Worm (Caenorhabditis elegans): Measurements from ENCODE around the gene sre-54.

sre-54 gene

DNA sequence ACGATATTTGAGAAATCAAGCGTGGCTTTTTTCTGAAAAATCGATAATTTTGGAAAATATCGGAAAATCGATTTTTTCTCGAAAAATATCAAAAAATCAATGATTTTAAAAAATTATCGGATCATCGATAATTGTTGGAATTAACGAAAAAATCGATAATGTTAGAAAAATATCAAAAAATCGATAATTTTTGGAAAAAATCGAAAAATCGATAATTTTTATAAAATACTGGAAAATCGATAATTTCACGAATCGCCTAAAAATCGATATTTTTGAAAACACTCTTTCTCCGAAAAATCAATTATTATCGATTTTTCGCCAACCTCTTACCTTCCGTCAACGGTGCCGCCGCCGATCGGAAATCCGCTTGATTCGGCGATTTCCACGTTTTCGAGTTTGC is 31.5 kb upstream of the sre-54 start:
- no peak for TF ChIP-seq ceh-39 (tag; optimal IDR thresholded peaks at IDR 0.05)
- TF ChIP-seq ces-1 (GFP tag; optimal IDR thresholded peaks at IDR 0.05) = no peak
- TF ChIP-seq blmp-1 (tag; optimal IDR thresholded peaks at IDR 0.05) = no peak
- no peak for TF ChIP-seq elt-1 (tag; optimal IDR thresholded peaks at IDR 0.05; ENCODE audit: borderline replicate concordance, insufficient read depth)
- no peak for TF ChIP-seq drap-1 (GFP tag; optimal IDR thresholded peaks at IDR 0.05)
- TF ChIP-seq nhr-28 (tag; optimal IDR thresholded peaks at IDR 0.05) = no peak

DNA sequence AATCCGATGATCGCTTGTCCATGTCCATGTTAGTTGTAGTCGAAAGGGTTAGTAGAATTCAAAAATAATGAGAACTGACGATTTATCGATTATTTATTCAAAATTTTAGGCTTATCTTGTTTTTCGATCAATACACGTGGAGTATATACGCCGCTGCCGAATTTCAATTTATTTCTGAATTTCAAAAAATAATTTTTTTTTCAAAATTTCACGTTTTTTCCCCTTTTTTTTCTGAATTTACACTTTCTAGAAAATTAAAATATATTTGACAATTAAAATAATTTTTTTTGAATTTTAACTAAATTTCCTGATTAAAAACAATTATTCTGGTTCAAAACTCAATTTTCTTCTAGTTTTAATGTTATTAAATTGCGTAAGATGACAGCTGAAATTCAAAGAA is 30.4 kb upstream of the sre-54 start, which contains the start of gene C50E10.1:
TSS of gene C50E10.1 (minus strand) at position 101 of the 400 bp plus-strand sequence.
- TF ChIP-seq nhr-12 (tag; optimal IDR thresholded peaks at IDR 0.05) (no peak), M03D4.4 (tag; optimal IDR thresholded peaks at IDR 0.05) (no peak), ceh-83 (GFP tag; optimal IDR thresholded peaks at IDR 0.05) (no peak), tbx-8 (GFP tag; optimal IDR thresholded peaks at IDR 0.05) (no peak), nhr-2 (tag; optimal IDR thresholded peaks at IDR 0.05) (no peak), drap-1 (GFP tag; optimal IDR thresholded peaks at IDR 0.05) (no peak), elt-1 (tag; optimal IDR thresholded peaks at IDR 0.05; ENCODE audit: borderline replicate concordance, insufficient read depth) (no peak), sem-2 (GFP tag; optimal IDR thresholded peaks at IDR 0.05) (no peak), mls-2 (tag; optimal IDR thresholded peaks at IDR 0.05) (no peak), ztf-11 (tag; optimal IDR thresholded peaks at IDR 0.05) (no peak), sptf-1 (tag; optimal IDR thresholded peaks at IDR 0.05) (no peak), mep-1 (tag; optimal IDR thresholded peaks at IDR 0.05) (no peak), ces-1 (GFP tag; optimal IDR thresholded peaks at IDR 0.05) (no peak), lin-13 (tag; optimal IDR thresholded peaks at IDR 0.05) (no peak), lin-32 (GFP tag; optimal IDR thresholded peaks at IDR 0.05) (no peak), zip-8 (tag; optimal IDR thresholded peaks at IDR 0.05) (no peak), flh-1 (GFP tag; optimal IDR thresholded peaks at IDR 0.05) (no peak)

DNA sequence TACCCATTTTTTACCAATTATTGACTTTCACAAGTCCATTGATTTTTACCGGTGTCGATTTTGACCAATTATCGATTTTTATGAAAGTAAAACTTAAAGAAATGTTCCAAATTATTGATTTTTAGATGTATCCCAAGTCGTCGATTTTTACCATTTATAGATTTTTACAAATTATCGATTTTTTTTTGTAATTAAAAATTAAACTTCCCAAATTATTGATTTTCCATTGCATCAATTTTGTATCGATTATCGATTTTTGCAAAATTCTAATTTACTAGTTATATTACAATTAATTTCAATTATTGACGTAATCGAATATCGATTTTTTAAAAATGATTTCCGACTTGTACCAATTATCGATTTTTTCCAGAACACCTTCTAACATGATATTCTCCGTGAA is 29.6 kb upstream of the sre-54 start, which contains the start of gene sre-50:
TSS of gene sre-50 (plus strand) at position 384 of the 400 bp plus-strand sequence.
- TF ChIP-seq mep-1 (tag; optimal IDR thresholded peaks at IDR 0.05) (no peak), sptf-1 (tag; optimal IDR thresholded peaks at IDR 0.05) (no peak), elt-3 (tag; optimal IDR thresholded peaks at IDR 0.05) (no peak), unc-120 (tag; optimal IDR thresholded peaks at IDR 0.05; ENCODE audit: poor library complexity, severe bottlenecking) (no peak), elt-1 (tag; optimal IDR thresholded peaks at IDR 0.05; ENCODE audit: borderline replicate concordance, insufficient read depth) (no peak), bed-3 (GFP tag; optimal IDR thresholded peaks at IDR 0.05) (no peak), sem-2 (GFP tag; optimal IDR thresholded peaks at IDR 0.05) (no peak), ham-2 (GFP tag; optimal IDR thresholded peaks at IDR 0.05) (no peak), nhr-12 (tag; optimal IDR thresholded peaks at IDR 0.05) (no peak), flh-1 (GFP tag; optimal IDR thresholded peaks at IDR 0.05) (no peak), drap-1 (GFP tag; optimal IDR thresholded peaks at IDR 0.05) (no peak), mab-5 (tag; optimal IDR thresholded peaks at IDR 0.05) (no peak), pha-4 (tag; optimal IDR thresholded peaks at IDR 0.05) (no peak), ztf-11 (tag; optimal IDR thresholded peaks at IDR 0.05) (no peak)

DNA sequence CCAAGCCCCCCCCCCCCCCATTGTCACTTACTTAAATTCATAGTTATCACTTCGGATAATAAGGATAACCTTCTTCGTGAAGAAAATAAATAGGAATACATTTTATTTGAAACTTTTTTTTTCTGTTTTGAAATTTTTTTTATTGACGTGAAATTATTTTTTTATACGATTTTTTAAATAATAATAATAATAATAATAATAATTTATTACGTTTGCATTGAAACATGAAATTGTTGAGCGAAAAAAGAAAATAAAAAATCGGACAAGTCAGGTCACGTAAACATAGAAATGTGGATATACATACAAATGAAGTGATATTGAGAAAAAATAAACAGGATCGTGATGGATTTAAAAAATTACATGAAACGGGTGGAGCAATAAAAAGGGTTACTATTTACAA is 23.1 kb upstream of the sre-54 start, which contains the start of gene C50E10.2:
TSS of gene C50E10.2 (minus strand) at position 101 of the 400 bp plus-strand sequence.
- TF ChIP-seq unc-120 (tag; optimal IDR thresholded peaks at IDR 0.05; ENCODE audit: poor library complexity, severe bottlenecking) (no peak), elt-1 (tag; optimal IDR thresholded peaks at IDR 0.05; ENCODE audit: borderline replicate concordance, insufficient read depth) (no peak), tbx-8 (GFP tag; optimal IDR thresholded peaks at IDR 0.05) (no peak), lin-13 (tag; optimal IDR thresholded peaks at IDR 0.05) (no peak), lsy-2 (tag; optimal IDR thresholded peaks at IDR 0.05) (no peak), nhr-237 (tag; optimal IDR thresholded peaks at IDR 0.05) (no peak), M03D4.4 (tag; optimal IDR thresholded peaks at IDR 0.05) (no peak), mls-2 (tag; optimal IDR thresholded peaks at IDR 0.05) (no peak), mep-1 (tag; optimal IDR thresholded peaks at IDR 0.05) (no peak), snpc-4 (tag; optimal IDR thresholded peaks at IDR 0.05) (no peak), sptf-1 (tag; optimal IDR thresholded peaks at IDR 0.05) (no peak), ztf-11 (tag; optimal IDR thresholded peaks at IDR 0.05) (no peak), nhr-2 (tag; optimal IDR thresholded peaks at IDR 0.05) (no peak), blmp-1 (tag; optimal IDR thresholded peaks at IDR 0.05) (no peak), nhr-28 (tag; optimal IDR thresholded peaks at IDR 0.05) (no peak), nhr-12 (tag; optimal IDR thresholded peaks at IDR 0.05) (no peak), nhr-76 (tag; optimal IDR thresholded peaks at IDR 0.05) (no peak), pha-4 (tag; optimal IDR thresholded peaks at IDR 0.05) (no peak), drap-1 (GFP tag; optimal IDR thresholded peaks at IDR 0.05) (no peak), ces-1 (GFP tag; optimal IDR thresholded peaks at IDR 0.05) (no peak)

DNA sequence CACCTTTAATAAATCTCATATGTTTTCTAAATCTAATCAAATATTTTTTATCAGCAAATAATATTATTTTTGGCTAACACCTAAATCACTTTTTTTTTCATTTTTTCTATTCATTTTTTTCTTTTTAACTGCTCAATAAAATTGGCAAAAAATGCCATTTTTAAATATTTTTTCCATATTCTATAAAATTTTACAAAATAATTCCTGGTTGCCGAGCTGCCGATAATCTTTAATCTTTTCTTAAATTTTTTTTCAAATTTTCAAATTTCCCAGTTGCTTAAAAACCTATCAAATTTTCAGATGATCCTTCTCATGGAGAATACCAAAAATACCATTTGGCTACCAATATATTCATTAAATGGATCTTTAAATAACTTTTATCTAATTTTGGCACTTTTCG is 21.2 kb upstream of the sre-54 start, which contains the start of gene sre-51:
TSS of gene sre-51 (plus strand) at position 301 of the 400 bp plus-strand sequence.
- TF ChIP-seq lin-32 (GFP tag; optimal IDR thresholded peaks at IDR 0.05) (no peak), snpc-4 (tag; optimal IDR thresholded peaks at IDR 0.05) (no peak), cnd-1 (tag; optimal IDR thresholded peaks at IDR 0.05) (no peak), blmp-1 (tag; optimal IDR thresholded peaks at IDR 0.05) (no peak), bed-3 (GFP tag; optimal IDR thresholded peaks at IDR 0.05) (no peak), unc-62 (GFP tag; optimal IDR thresholded peaks at IDR 0.05) (no peak), flh-1 (GFP tag; optimal IDR thresholded peaks at IDR 0.05) (no peak), sem-2 (GFP tag; optimal IDR thresholded peaks at IDR 0.05) (no peak), drap-1 (GFP tag; optimal IDR thresholded peaks at IDR 0.05) (no peak), unc-120 (tag; optimal IDR thresholded peaks at IDR 0.05; ENCODE audit: poor library complexity, severe bottlenecking) (no peak), ham-2 (GFP tag; optimal IDR thresholded peaks at IDR 0.05) (no peak), lsy-2 (tag; optimal IDR thresholded peaks at IDR 0.05) (no peak), mls-2 (tag; optimal IDR thresholded peaks at IDR 0.05) (no peak), ceh-83 (GFP tag; optimal IDR thresholded peaks at IDR 0.05) (no peak), unc-39 (tag; optimal IDR thresholded peaks at IDR 0.05) (no peak), nhr-237 (tag; optimal IDR thresholded peaks at IDR 0.05) (no peak), lin-13 (tag; optimal IDR thresholded peaks at IDR 0.05) (no peak)
